Fruit fly (Drosophila melanogaster) whole organism, wandering third instar larva: ENCODE measurements around the gene Sms.

ENCODE experiments used
- Dfd ChIP-seq: fragments of >200 bp; optimal IDR thresholded peaks from 2 replicates; lab custom pipeline; 2017; ENCODE audit warnings: missing biosample characterization, missing genetic modification characterization
- GATAd ChIP-seq: sonication (Bioruptor generic); optimal IDR thresholded peaks from 2 replicates; lab custom pipeline; 2016; ENCODE audit warnings: missing biosample characterization, missing genetic modification characterization
- N ChIP-seq: fragments of >200 bp; optimal IDR thresholded peaks from 2 replicates; lab custom pipeline; 2018; ENCODE audit warnings: missing biosample characterization, missing external identifiers, missing genetic modification characterization
- OdsH ChIP-seq: fragments of 200-800 bp; sonication (Bioruptor generic); optimal IDR thresholded peaks from 2 replicates; lab custom pipeline; 2016; ENCODE audit warnings: missing biosample characterization, mild to moderate bottlenecking, missing genetic modification characterization
- h ChIP-seq: fragments of 200-800 bp; sonication (Bioruptor generic); optimal IDR thresholded peaks from 3 replicates; lab custom pipeline; 2016; ENCODE audit warnings: missing biosample characterization, mild to moderate bottlenecking, missing genetic modification characterization
- psq ChIP-seq: fragments of 200-800 bp; sonication (Bioruptor generic); optimal IDR thresholded peaks from 3 replicates; lab custom pipeline; 2017; ENCODE audit warnings: missing biosample characterization, mild to moderate bottlenecking, missing genetic modification characterization, moderate library complexity

dm6 chr3L:12313280-12313679 lies 36.2 kb upstream of the Sms start:
- TF ChIP-seq psq (GFP tag; lab: Kevin White, UChicago) (no peak), h (no peak), OdsH (no peak), N (GFP tag; lab: Kevin White, UChicago) (no peak), Dfd (GFP tag; lab: Kevin White, UChicago) (no peak), GATAd (GFP tag; lab: Kevin White, UChicago) (no peak)
